Fruit fly (Drosophila melanogaster): Measurements from ENCODE around the gene CG5731.

CG5731 gene

DNA sequence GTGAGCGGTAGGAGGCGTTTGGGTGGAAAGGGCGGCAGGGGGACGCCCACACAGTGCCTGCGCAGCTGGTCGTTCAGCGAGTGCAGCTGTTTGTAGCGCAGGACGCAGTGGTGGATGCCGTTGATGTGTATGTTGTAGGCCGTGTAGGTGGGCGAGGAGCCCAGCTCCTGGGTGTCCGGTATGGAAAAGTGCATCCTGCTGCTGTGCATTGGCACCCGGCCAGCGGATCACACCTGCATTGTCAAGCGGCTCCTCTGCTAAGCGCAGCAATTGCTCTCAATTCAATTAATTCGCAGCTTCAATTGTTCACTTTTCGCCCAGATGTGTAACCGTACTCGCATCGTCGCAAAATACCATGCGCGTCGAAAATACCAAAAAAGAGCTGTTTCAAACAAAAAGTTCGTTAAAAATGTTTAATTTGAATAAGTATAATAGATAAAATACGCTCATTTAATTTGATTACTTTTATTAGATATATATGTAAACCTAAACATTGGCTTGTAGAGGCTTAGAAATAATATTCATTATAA, 2.8 kb downstream of the CG5731 start, which contains the start of gene Snx17:
Gene Snx17, minus strand, starts transcription at position 329 of the 530 bp plus-strand sequence.
- TF ChIP-seq Gug (GFP tag; IDR thresholded peaks at IDR 0.05): no peak
- TF ChIP-seq salr (GFP tag; optimal IDR thresholded peaks at IDR 0.05): no peak
- TF ChIP-seq CG32006 (GFP tag; optimal IDR thresholded peaks at IDR 0.05): no peak
- no peak for TF ChIP-seq CG16779 (tag; optimal IDR thresholded peaks at IDR 0.05)
- TF ChIP-seq esn (GFP tag; optimal IDR thresholded peaks at IDR 0.05): no peak
- no peak for TF ChIP-seq Blimp-1 (GFP tag; optimal IDR thresholded peaks at IDR 0.05)
- TF ChIP-seq dsx (GFP tag; optimal IDR thresholded peaks at IDR 0.05; ENCODE audit: poor library complexity, severe bottlenecking): no peak
- TF ChIP-seq CG6808 (GFP tag; optimal IDR thresholded peaks at IDR 0.05): no peak
- no peak for TF ChIP-seq CG34406 (GFP tag; optimal IDR thresholded peaks at IDR 0.05)
- TF ChIP-seq CG9139 (GFP tag; optimal IDR thresholded peaks at IDR 0.05): no peak
- TF ChIP-seq cyc (GFP tag; optimal IDR thresholded peaks at IDR 0.05): no peak
- no peak for TF ChIP-seq fkh (GFP tag; optimal IDR thresholded peaks at IDR 0.05)
- no peak for TF ChIP-seq Hr4 (GFP tag; optimal IDR thresholded peaks at IDR 0.05)
- no peak for TF ChIP-seq Sox15 (GFP tag; optimal IDR thresholded peaks at IDR 0.05)
- no peak for TF ChIP-seq lz (GFP tag; optimal IDR thresholded peaks at IDR 0.05)
- TF ChIP-seq net (GFP tag; optimal IDR thresholded peaks at IDR 0.05): no peak
- TF ChIP-seq svp (GFP tag): no peak
- no peak for TF ChIP-seq CG4318 (GFP tag; optimal IDR thresholded peaks at IDR 0.05)
- no peak for TF ChIP-seq Hr38 (GFP tag; optimal IDR thresholded peaks at IDR 0.05)

- TF ChIP-seq Eip78C (GFP tag) (no peak), CG9139 (GFP tag; optimal IDR thresholded peaks at IDR 0.05) (no peak), CG32006 (GFP tag; optimal IDR thresholded peaks at IDR 0.05) (no peak), fkh (GFP tag; optimal IDR thresholded peaks at IDR 0.05) (no peak), acj6 (GFP tag; optimal IDR thresholded peaks at IDR 0.05) (no peak), CG3919 (GFP tag; optimal IDR thresholded peaks at IDR 0.05) (no peak), fd85E (GFP tag; optimal IDR thresholded peaks at IDR 0.05) (no peak), CG7368 (GFP tag; optimal IDR thresholded peaks at IDR 0.05) (no peak), Smox (GFP tag; optimal IDR thresholded peaks at IDR 0.05) (no peak), CG4318 (GFP tag; optimal IDR thresholded peaks at IDR 0.05) (no peak), CG11294 (GFP tag; IDR thresholded peaks at IDR 0.05) (no peak), Gug (GFP tag; IDR thresholded peaks at IDR 0.05) (no peak), CG8319 (GFP tag; optimal IDR thresholded peaks at IDR 0.05) (no peak), vri (GFP tag; optimal IDR thresholded peaks at IDR 0.05) (no peak)
Observed at dm6 chr2L:10205940-10206339, 3.6 kb downstream of the CG5731 start.

DNA sequence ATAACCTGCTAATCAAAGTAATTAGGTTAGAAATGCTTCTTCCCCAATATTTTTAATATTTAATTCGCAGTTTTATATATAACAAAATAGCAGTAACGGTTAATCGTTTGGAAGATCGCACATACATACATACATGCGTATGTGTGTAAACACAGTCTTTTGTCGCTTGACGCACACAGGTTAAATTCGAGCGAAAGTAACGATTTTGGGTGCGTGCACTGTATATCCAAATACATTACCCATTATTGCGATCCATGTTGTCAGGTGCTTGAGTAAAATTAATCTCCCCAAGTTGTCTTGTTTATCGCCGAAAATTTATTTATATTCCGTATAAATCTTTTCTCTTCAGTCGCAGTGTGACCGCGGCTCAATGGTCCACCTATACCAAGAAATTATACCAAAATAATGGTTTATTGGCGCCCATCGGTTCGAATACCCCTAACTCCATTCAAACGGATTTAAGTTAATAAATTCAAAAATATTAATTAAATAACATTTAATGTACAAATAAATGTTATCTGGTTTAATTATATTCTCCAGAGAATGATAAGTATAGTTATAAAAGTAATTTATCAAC, 5.5 kb downstream of the CG5731 start, which contains the start of gene CG34159:
Gene CG34159, minus strand, starts transcription at position 385 of the 577 bp plus-strand sequence.
- TF ChIP-seq Sox102F (GFP tag; optimal IDR thresholded peaks at IDR 0.05) (no peak), Eip78C (GFP tag) (peak; percentile 27), CG6854 (GFP tag; optimal IDR thresholded peaks at IDR 0.05) (peak; percentile 17), lz (GFP tag; optimal IDR thresholded peaks at IDR 0.05) (no peak), CG1621 (tag; optimal IDR thresholded peaks at IDR 0.05) (no peak), esn (GFP tag; optimal IDR thresholded peaks at IDR 0.05) (no peak), CG16779 (tag; optimal IDR thresholded peaks at IDR 0.05) (no peak), Eip75B (GFP tag; optimal IDR thresholded peaks at IDR 0.05) (no peak), Gug (GFP tag; IDR thresholded peaks at IDR 0.05) (no peak), CG6163 (GFP tag; IDR thresholded peaks at IDR 0.05) (no peak), Sox14 (GFP tag; optimal IDR thresholded peaks at IDR 0.05) (peak; percentile 31), CG11294 (GFP tag; IDR thresholded peaks at IDR 0.05) (no peak), fkh (GFP tag; optimal IDR thresholded peaks at IDR 0.05) (peak; percentile 76), CG15336 (GFP tag; IDR thresholded peaks at IDR 0.05) (no peak), CG11902 (GFP tag; optimal IDR thresholded peaks at IDR 0.05) (no peak)
